Fruit fly (Drosophila melanogaster) whole organism, embryonic: ENCODE measurements around the gene hkb.

Experiments
- BEAF-32 ChIP-seq: fragments of 200-800 bp; sonication (Bioruptor generic); optimal IDR thresholded peaks from 3 replicates; lab custom pipeline; 2017; ENCODE audit warnings: missing biosample characterization, missing genetic modification characterization, mild to moderate bottlenecking, moderate library complexity, missing genetic modification reagents
- Bdp1 ChIP-seq: fragments of 200-800 bp; sonication (Bioruptor generic); optimal IDR thresholded peaks from 3 replicates; lab custom pipeline; 2016; ENCODE audit warnings: missing biosample characterization, missing genetic modification characterization
- CG14710 ChIP-seq: fragments of 200-800 bp; sonication (Bioruptor generic); optimal IDR thresholded peaks from 3 replicates; lab custom pipeline; 2019; ENCODE audit warnings: missing biosample characterization, mild to moderate bottlenecking, missing genetic modification characterization, moderate library complexity
- CG14860 ChIP-seq: fragments of 200-800 bp; sonication (Bioruptor generic); IDR thresholded peaks from 3 replicates; pipeline ENCODE4 v1.3.6; 2022; ENCODE audit warnings: missing biosample characterization, missing genetic modification characterization; ENCODE audit not compliant: partially characterized antibody
- CG17912 ChIP-seq: fragments of 200-800 bp; sonication (Bioruptor generic); optimal IDR thresholded peaks from 2 replicates; lab custom pipeline; 2018; ENCODE audit warnings: missing biosample characterization, mild to moderate bottlenecking, missing genetic modification characterization
- CG2129 ChIP-seq: fragments of 200-800 bp; sonication (Bioruptor generic); IDR thresholded peaks from 2 replicates; pipeline ENCODE4 v1.3.6; 2022; ENCODE audit warnings: missing biosample characterization, missing genetic modification characterization; ENCODE audit not compliant: partially characterized antibody
- CG30020 ChIP-seq: fragments of 200-800 bp; optimal IDR thresholded peaks from 2 replicates; lab custom pipeline; 2019; ENCODE audit warnings: missing biosample characterization, mild to moderate bottlenecking, missing genetic modification characterization, moderate library complexity
- CG31365 ChIP-seq: fragments of 200-800 bp; sonication (Bioruptor generic); optimal IDR thresholded peaks from 2 replicates; lab custom pipeline; 2018; ENCODE audit warnings: missing biosample characterization, mild to moderate bottlenecking, missing genetic modification characterization
- CG6791 ChIP-seq: fragments of 200-800 bp; sonication (Bioruptor generic); IDR thresholded peaks from 3 replicates; pipeline ENCODE4 v1.3.6; 2022; ENCODE audit warnings: missing biosample characterization, missing genetic modification characterization; ENCODE audit not compliant: partially characterized antibody
- CG7963 ChIP-seq: fragments of 200-800 bp; sonication (Bioruptor generic); IDR thresholded peaks from 3 replicates; pipeline ENCODE4 v1.3.6; 2022; ENCODE audit warnings: missing biosample characterization, missing genetic modification characterization; ENCODE audit not compliant: partially characterized antibody
- CG9817 ChIP-seq: fragments of 200-800 bp; sonication (Bioruptor generic); optimal IDR thresholded peaks from 2 replicates; lab custom pipeline; 2018; ENCODE audit warnings: missing biosample characterization, mild to moderate bottlenecking, missing genetic modification characterization, moderate library complexity
- CG9932 ChIP-seq: fragments of 200-800 bp; sonication (Bioruptor generic); IDR thresholded peaks from 2 replicates; pipeline ENCODE4 v1.3.6; 2022; ENCODE audit warnings: missing biosample characterization, missing genetic modification characterization
- D ChIP-seq, 2 experiments: fragments of 200-800 bp in 1 of 2; fragments of >200 bp in 1 of 2; sonication (Bioruptor generic) in 1 of 2; optimal IDR thresholded peaks; 2 replicates in 1 of 2; 3 replicates in 1 of 2; lab custom pipeline; 2017; ENCODE audit warnings: mild to moderate bottlenecking in 1 of 2, missing biosample characterization in 1 of 2, missing genetic modification characterization in 1 of 2, missing genetic modification reagents in 1 of 2
- Fer2 ChIP-seq: fragments of 200-800 bp; sonication (Bioruptor generic); optimal IDR thresholded peaks from 2 replicates; lab custom pipeline; 2018; ENCODE audit warnings: missing biosample characterization, mild to moderate bottlenecking, missing genetic modification characterization, moderate library complexity
- Hr51 ChIP-seq, 2 experiments: fragments of 200-800 bp; sonication (Bioruptor generic); optimal IDR thresholded peaks; 2 replicates in 1 of 2; 3 replicates in 1 of 2; lab custom pipeline; 2016 to 2018; ENCODE audit warnings: missing biosample characterization in 2 of 2, missing genetic modification characterization in 2 of 2, mild to moderate bottlenecking in 1 of 2, moderate library complexity in 1 of 2
- Jarid2 ChIP-seq: fragments of 200-800 bp; sonication (Bioruptor generic); optimal IDR thresholded peaks from 3 replicates; lab custom pipeline; 2017; ENCODE audit warnings: mild to moderate bottlenecking, missing biosample characterization, missing genetic modification reagents, missing genetic modification characterization
- MBD-R2 ChIP-seq: fragments of 200-800 bp; sonication (Bioruptor generic); IDR thresholded peaks from 2 replicates; pipeline ENCODE4 v1.3.6; 2022; ENCODE audit warnings: missing biosample characterization, missing genetic modification characterization
- Med ChIP-seq: fragments of 200-800 bp; sonication (Bioruptor generic); peaks from one replicate; lab custom pipeline; 2016; ENCODE audit warnings: missing biosample characterization, missing genetic modification characterization, mild to moderate bottlenecking, inconsistent platforms, moderate library complexity
- PHDP ChIP-seq: fragments of 200-800 bp; sonication (Bioruptor generic); optimal IDR thresholded peaks from 3 replicates; lab custom pipeline; 2018; ENCODE audit warnings: missing biosample characterization, mild to moderate bottlenecking, missing genetic modification characterization, moderate library complexity
- Six4 ChIP-seq: fragments of 200-800 bp; sonication (Bioruptor generic); optimal IDR thresholded peaks from 2 replicates; lab custom pipeline; 2016; ENCODE audit warnings: missing biosample characterization, missing genetic modification characterization
- Sry-δ ChIP-seq: fragments of 200-800 bp; sonication (Bioruptor generic); optimal IDR thresholded peaks from 2 replicates; lab custom pipeline; 2016; ENCODE audit warnings: missing biosample characterization, missing genetic modification characterization
- ara ChIP-seq: fragments of 200-800 bp; sonication (Bioruptor generic); IDR thresholded peaks from 2 replicates; pipeline ENCODE4 v1.3.6; 2022; ENCODE audit warnings: missing biosample characterization, missing genetic modification characterization
- bcd ChIP-seq: fragments of 200-800 bp; sonication (Bioruptor generic); optimal IDR thresholded peaks from 2 replicates; lab custom pipeline; 2017; ENCODE audit warnings: missing biosample characterization, mild to moderate bottlenecking, missing genetic modification characterization
- bigmax ChIP-seq: fragments of 200-800 bp; sonication (Bioruptor generic); optimal IDR thresholded peaks from 2 replicates; lab custom pipeline; 2018; ENCODE audit warnings: missing biosample characterization, mild to moderate bottlenecking, missing genetic modification characterization
- bowl ChIP-seq: fragments of 200-800 bp; sonication (Bioruptor generic); IDR thresholded peaks from 2 replicates; pipeline ENCODE4 v1.3.6; 2022; ENCODE audit warnings: missing biosample characterization, missing genetic modification characterization
- croc ChIP-seq: fragments of 200-800 bp; sonication (Bioruptor generic); conservative IDR thresholded peaks from 3 replicates; pipeline ENCODE4 v1.3.6; 2022; ENCODE audit warnings: missing biosample characterization, missing genetic modification characterization
- dimm ChIP-seq: fragments of 200-800 bp; sonication (Bioruptor generic); IDR thresholded peaks from 2 replicates; pipeline ENCODE4 v1.3.6; 2022; ENCODE audit warnings: missing biosample characterization, missing genetic modification characterization
- dm ChIP-seq: fragments of 200-800 bp; sonication (Bioruptor generic); optimal IDR thresholded peaks from 3 replicates; lab custom pipeline; 2016; ENCODE audit warnings: missing biosample characterization, missing genetic modification characterization
- gro ChIP-seq: fragments of 200-800 bp; sonication (Bioruptor generic); optimal IDR thresholded peaks from 2 replicates; lab custom pipeline; 2016; ENCODE audit warnings: missing biosample characterization, missing genetic modification characterization
- ham ChIP-seq: fragments of 200-800 bp; sonication (Bioruptor generic); IDR thresholded peaks from 2 replicates; pipeline ENCODE4 v1.3.6; 2022; ENCODE audit warnings: missing biosample characterization, missing genetic modification characterization
- kni ChIP-seq: fragments of 200-800 bp; sonication (Bioruptor generic); optimal IDR thresholded peaks from 3 replicates; lab custom pipeline; 2017; ENCODE audit warnings: mild to moderate bottlenecking, missing biosample characterization, missing genetic modification reagents, missing genetic modification characterization
- odd ChIP-seq: fragments of 200-800 bp; sonication (Bioruptor generic); optimal IDR thresholded peaks from 2 replicates; lab custom pipeline; 2017; ENCODE audit warnings: missing biosample characterization, mild to moderate bottlenecking, missing genetic modification characterization
- p53 ChIP-seq: fragments of 200-800 bp; sonication (Bioruptor generic); optimal IDR thresholded peaks from 2 replicates; lab custom pipeline; 2016; ENCODE audit warnings: missing biosample characterization, missing genetic modification characterization
- pzg ChIP-seq: fragments of 200-800 bp; sonication (Bioruptor generic); optimal IDR thresholded peaks from 3 replicates; lab custom pipeline; 2018; ENCODE audit warnings: missing biosample characterization, mild to moderate bottlenecking, missing genetic modification characterization, moderate library complexity
- sisA ChIP-seq: fragments of 200-800 bp; sonication (Bioruptor generic); IDR thresholded peaks from 2 replicates; pipeline ENCODE4 v1.3.6; 2022; ENCODE audit warnings: missing biosample characterization, missing genetic modification characterization
- sna ChIP-seq: fragments of 200-800 bp; sonication (Bioruptor generic); IDR thresholded peaks from 2 replicates; pipeline ENCODE4 v1.3.6; 2022; ENCODE audit warnings: missing biosample characterization, missing genetic modification characterization; ENCODE audit not compliant: partially characterized antibody
- sr ChIP-seq: fragments of 200-800 bp; sonication (Bioruptor generic); IDR thresholded peaks from 3 replicates; pipeline ENCODE4 v1.3.6; 2022; ENCODE audit warnings: missing biosample characterization, missing genetic modification characterization
- wek ChIP-seq: fragments of 200-800 bp; sonication (Bioruptor generic); optimal IDR thresholded peaks from 3 replicates; lab custom pipeline; 2018; ENCODE audit warnings: missing biosample characterization, mild to moderate bottlenecking, missing genetic modification characterization, moderate library complexity

Gene hkb

DNA sequence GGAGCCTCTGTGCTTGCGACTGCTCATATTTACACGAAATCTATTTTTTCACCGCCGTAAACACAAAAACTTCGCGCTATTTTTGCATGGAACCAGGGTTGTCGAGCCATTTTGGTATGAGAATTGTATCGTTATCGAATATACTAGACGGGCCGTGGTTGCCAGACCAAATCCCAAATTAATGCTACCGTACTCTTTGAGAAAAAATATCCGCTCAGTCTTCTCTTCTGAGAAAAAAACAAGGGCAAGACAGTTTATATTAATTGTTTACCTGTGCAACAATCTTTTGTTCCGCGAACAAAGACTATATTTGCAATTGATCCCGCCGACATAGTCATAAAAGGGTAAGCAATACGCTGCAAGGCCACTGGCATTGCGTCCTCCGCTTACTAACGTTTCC lies 8.9 kb downstream of the hkb start, which contains the start of the genes Skp2 and CG1103 (continued):
- TF ChIP-seq ham (no peak), p53 (GFP tag; lab: Kevin White, UChicago) (peak; percentile 16), CG14710 (tag; lab: Kevin White, UChicago) (peak; percentile 22), CG17912 (no peak), kni (GFP tag; lab: Kevin White, UChicago) (no peak), Hr51 (GFP tag; optimal IDR thresholded peaks at IDR 0.05; lab: Kevin White, UChicago) (no peak), CG6791 (GFP tag; lab: Robert Waterston, UW) (peak; percentile 36; the same call in 1 of the 3 replicates), CG14860 (no peak), sisA (no peak), CG31365 (no peak), Jarid2 (GFP tag; lab: Kevin White, UChicago) (peak; percentile 49), dm (GFP tag; lab: Kevin White, UChicago) (peak; percentile 16), pzg (GFP tag; lab: Kevin White, UChicago) (peak; percentile 89), gro (GFP tag; lab: Kevin White, UChicago) (no peak), Med (GFP tag; lab: Kevin White, UChicago) (peak; percentile 76), CG7963 (GFP tag; lab: Robert Waterston, UW) (0 out of 3 replicates have a peak, but pooled peaks have one; percentile 39), sna (GFP tag; lab: Robert Waterston, UW) (peak; percentile 21; the same call in 1 of the 2 replicates), MBD-R2 (GFP tag; lab: Robert Waterston, UW) (peak; percentile 89), sr (GFP tag; lab: Robert Waterston, UW) (no peak), Fer2 (tag; lab: Kevin White, UChicago) (no peak), dimm (no peak), bigmax (no peak), CG30020 (tag; lab: Kevin White, UChicago) (peak; percentile 71), BEAF-32 (GFP tag; lab: Kevin White, UChicago) (peak; percentile 51), odd (GFP tag; lab: Kevin White, UChicago) (no peak)

- TF ChIP-seq Six4 (GFP tag; lab: Kevin White, UChicago) (no peak), D (optimal IDR thresholded peaks at IDR 0.05; lab: Kevin White, UChicago) (no peak), D (GFP tag; optimal IDR thresholded peaks at IDR 0.05; lab: Kevin White, UChicago) (no peak), Bdp1 (GFP tag; lab: Kevin White, UChicago) (no peak), ara (GFP tag; lab: Robert Waterston, UW) (no peak), CG9932 (GFP tag; lab: Robert Waterston, UW) (no peak), Sry-δ (GFP tag; lab: Kevin White, UChicago) (no peak), wek (GFP tag; lab: Kevin White, UChicago) (no peak), bcd (GFP tag; lab: Kevin White, UChicago) (no peak), PHDP (tag; lab: Kevin White, UChicago) (no peak), CG2129 (GFP tag; lab: Robert Waterston, UW) (no peak), croc (GFP tag; lab: Robert Waterston, UW) (no peak), CG9817 (no peak), bowl (no peak)
Measured at dm6 chr3R:4334798-4335197, 11.6 kb downstream of the hkb start, which contains the start of gene CG14645. TSS of gene CG14645 (plus strand) at chr3R:4335098.
